Fruit fly (Drosophila melanogaster) whole organism, wandering third instar larva: ENCODE results near the gene CG13842.

Experiments
- CrebA ChIP-seq: fragments of 200-800 bp; sonication (Bioruptor generic); optimal IDR thresholded peaks from 2 replicates; lab custom pipeline; 2016; ENCODE audit warnings: missing biosample characterization, mild to moderate bottlenecking, missing genetic modification characterization, borderline replicate concordance
- Dfd ChIP-seq: fragments of >200 bp; optimal IDR thresholded peaks from 2 replicates; lab custom pipeline; 2017; ENCODE audit warnings: missing biosample characterization, missing genetic modification characterization
- h ChIP-seq: fragments of 200-800 bp; sonication (Bioruptor generic); optimal IDR thresholded peaks from 3 replicates; lab custom pipeline; 2016; ENCODE audit warnings: missing biosample characterization, mild to moderate bottlenecking, missing genetic modification characterization
- jim ChIP-seq: fragments of 175-275, 200-325 bp; sonication (Bioruptor generic); optimal IDR thresholded peaks from 2 replicates; lab custom pipeline; 2016; ENCODE audit warnings: missing biosample characterization, mild to moderate bottlenecking, missing genetic modification characterization
- pan ChIP-seq: fragments of >200 bp; optimal IDR thresholded peaks from 2 replicates; lab custom pipeline; 2017
- tai ChIP-seq: sonication (Bioruptor generic); optimal IDR thresholded peaks from 2 replicates; lab custom pipeline; 2016; ENCODE audit warnings: missing biosample characterization, missing genetic modification characterization

- no peak for TF ChIP-seq CrebA (GFP tag; lab: Kevin White, UChicago)
- no peak for TF ChIP-seq h (GFP tag; lab: Kevin White, UChicago)
- no peak for TF ChIP-seq Dfd
- TF ChIP-seq tai (GFP tag; lab: Kevin White, UChicago), result no peak
- TF ChIP-seq pan, result no peak
- no peak for TF ChIP-seq jim (GFP tag; lab: Kevin White, UChicago)
Observed at dm6 chr3R:22751698-22752097, 44.6 kb upstream of the CG13842 start.
